Fruit fly (Drosophila melanogaster) whole organism, embryonic: ENCODE results near the gene Oatp30B.

Source experiments
- Ada2b ChIP-seq: fragments of 200-800 bp; sonication (Bioruptor generic); IDR thresholded peaks from 2 replicates; pipeline ENCODE4 v1.3.6; 2022; ENCODE audit warnings: missing biosample characterization, missing genetic modification characterization
- Atf3 ChIP-seq: fragments of 200-800 bp; sonication (Bioruptor generic); optimal IDR thresholded peaks from 3 replicates; lab custom pipeline; 2016; ENCODE audit warnings: missing biosample characterization, missing genetic modification characterization
- CG10543 ChIP-seq: fragments of 200-800 bp; sonication (Bioruptor generic); optimal IDR thresholded peaks from 3 replicates; lab custom pipeline; 2017; ENCODE audit warnings: missing biosample characterization, mild to moderate bottlenecking, missing genetic modification characterization, moderate library complexity
- CG11247 ChIP-seq: fragments of 200-800 bp; sonication (Bioruptor generic); IDR thresholded peaks from 2 replicates; pipeline ENCODE4 v1.3.6; 2022; ENCODE audit warnings: missing biosample characterization, missing genetic modification characterization
- CG11398 ChIP-seq: fragments of 200-800 bp; sonication (Bioruptor generic); optimal IDR thresholded peaks from 2 replicates; lab custom pipeline; 2016; ENCODE audit warnings: missing biosample characterization, missing genetic modification characterization
- CG13296 ChIP-seq: fragments of 200-800 bp; sonication (Bioruptor generic); optimal IDR thresholded peaks from 3 replicates; lab custom pipeline; 2018; ENCODE audit warnings: missing biosample characterization, mild to moderate bottlenecking, missing genetic modification characterization
- CG15073 ChIP-seq: fragments of 200-800 bp; sonication (Bioruptor generic); optimal IDR thresholded peaks from 2 replicates; lab custom pipeline; 2016; ENCODE audit warnings: missing biosample characterization, missing genetic modification characterization
- CG1529 ChIP-seq: fragments of 200-800 bp; sonication (Bioruptor generic); optimal IDR thresholded peaks from 3 replicates; lab custom pipeline; 2018; ENCODE audit warnings: missing biosample characterization, missing genetic modification characterization
- CG17328 ChIP-seq: fragments of 200-800 bp; sonication (Bioruptor generic); IDR thresholded peaks from 2 replicates; pipeline ENCODE4 v1.3.6; 2022; ENCODE audit warnings: missing biosample characterization, missing genetic modification characterization
- CG17612 ChIP-seq: fragments of 200-800 bp; sonication (Bioruptor generic); IDR thresholded peaks from 2 replicates; pipeline ENCODE4 v1.3.6; 2022; ENCODE audit warnings: missing biosample characterization, missing genetic modification characterization
- CG17912 ChIP-seq: fragments of 200-800 bp; sonication (Bioruptor generic); optimal IDR thresholded peaks from 2 replicates; lab custom pipeline; 2018; ENCODE audit warnings: missing biosample characterization, mild to moderate bottlenecking, missing genetic modification characterization
- CG18764 ChIP-seq: fragments of 200-800 bp; sonication (Bioruptor generic); optimal IDR thresholded peaks from 3 replicates; lab custom pipeline; 2016; ENCODE audit warnings: missing biosample characterization, missing genetic modification characterization
- CG31224 ChIP-seq: fragments of 200-800 bp; sonication (Bioruptor generic); IDR thresholded peaks from 2 replicates; pipeline ENCODE4 v1.3.6; 2022; ENCODE audit warnings: missing biosample characterization, missing genetic modification characterization
- CG3847 ChIP-seq: fragments of 200-800 bp; sonication (Bioruptor generic); IDR thresholded peaks from 2 replicates; pipeline ENCODE4 v1.3.6; 2022; ENCODE audit warnings: missing biosample characterization, missing genetic modification characterization
- CG4282 ChIP-seq: fragments of 200-800 bp; sonication (Bioruptor generic); optimal IDR thresholded peaks from 2 replicates; lab custom pipeline; 2016; ENCODE audit warnings: missing biosample characterization, missing genetic modification characterization
- CG4328 ChIP-seq: fragments of 200-800 bp; sonication (Bioruptor generic); optimal IDR thresholded peaks from 3 replicates; lab custom pipeline; 2017; ENCODE audit warnings: missing biosample characterization, missing genetic modification reagents, missing genetic modification characterization
- CG5180 ChIP-seq: fragments of 200-800 bp; sonication (Bioruptor generic); optimal IDR thresholded peaks from 3 replicates; lab custom pipeline; 2017; ENCODE audit warnings: missing biosample characterization, missing genetic modification characterization, mild to moderate bottlenecking, moderate library complexity, missing genetic modification reagents
- CG5953 ChIP-seq: fragments of 200-800 bp; sonication (Bioruptor generic); IDR thresholded peaks from 2 replicates; pipeline ENCODE4 v1.3.6; 2022; ENCODE audit warnings: missing biosample characterization, missing genetic modification characterization
- CG7745 ChIP-seq: fragments of 200-800 bp; sonication (Bioruptor generic); optimal IDR thresholded peaks from 2 replicates; lab custom pipeline; 2018; ENCODE audit warnings: missing biosample characterization, mild to moderate bottlenecking, missing genetic modification characterization, moderate library complexity
- CG7839 ChIP-seq: fragments of 200-800 bp; sonication (Bioruptor generic); optimal IDR thresholded peaks from 3 replicates; lab custom pipeline; 2018; ENCODE audit warnings: missing biosample characterization, mild to moderate bottlenecking, missing genetic modification characterization, moderate library complexity
- CG8478 ChIP-seq: fragments of >200 bp; optimal IDR thresholded peaks from 2 replicates; lab custom pipeline; 2018
- CG8944 ChIP-seq: fragments of 200-800 bp; sonication (Bioruptor generic); optimal IDR thresholded peaks from 3 replicates; lab custom pipeline; 2016; ENCODE audit warnings: missing biosample characterization, missing genetic modification characterization
- CG9215 ChIP-seq: fragments of 200-800 bp; sonication (Bioruptor generic); IDR thresholded peaks from 2 replicates; pipeline ENCODE4 v1.3.6; 2022; ENCODE audit warnings: missing biosample characterization, missing genetic modification characterization
- Chrac-16 ChIP-seq: fragments of 200-800 bp; sonication (Bioruptor generic); optimal IDR thresholded peaks from 3 replicates; lab custom pipeline; 2016; ENCODE audit warnings: missing biosample characterization, missing genetic modification characterization
- D19B ChIP-seq: fragments of 200-800 bp; sonication (Bioruptor generic); optimal IDR thresholded peaks from 2 replicates; lab custom pipeline; 2017; ENCODE audit warnings: missing biosample characterization, mild to moderate bottlenecking, missing genetic modification characterization
- Doc3 ChIP-seq: fragments of 200-800 bp; sonication (Bioruptor generic); IDR thresholded peaks from 3 replicates; pipeline ENCODE4 v1.3.6; 2022; ENCODE audit warnings: missing biosample characterization, missing genetic modification characterization; ENCODE audit not compliant: partially characterized antibody
- Dp ChIP-seq: fragments of 200-800 bp; sonication (Bioruptor generic); optimal IDR thresholded peaks from 2 replicates; lab custom pipeline; 2018; ENCODE audit warnings: missing biosample characterization, mild to moderate bottlenecking, missing genetic modification characterization, moderate library complexity
- HLHmδ ChIP-seq: fragments of 200-800 bp; sonication (Bioruptor generic); optimal IDR thresholded peaks from 2 replicates; lab custom pipeline; 2018; ENCODE audit warnings: missing biosample characterization, mild to moderate bottlenecking, missing genetic modification characterization, moderate library complexity
- Hr3 ChIP-seq: fragments of 200-800 bp; sonication (Bioruptor generic); optimal IDR thresholded peaks from 3 replicates; lab custom pipeline; 2016; ENCODE audit warnings: missing biosample characterization, missing genetic modification characterization
- Hsf ChIP-seq: fragments of 200-800 bp; sonication (Bioruptor generic); optimal IDR thresholded peaks from 3 replicates; lab custom pipeline; 2016; ENCODE audit warnings: missing biosample characterization, missing genetic modification characterization
- Jarid2 ChIP-seq: fragments of 200-800 bp; sonication (Bioruptor generic); optimal IDR thresholded peaks from 3 replicates; lab custom pipeline; 2017; ENCODE audit warnings: mild to moderate bottlenecking, missing biosample characterization, missing genetic modification reagents, missing genetic modification characterization
- MESR4 ChIP-seq: fragments of 200-800 bp; sonication (Bioruptor generic); optimal IDR thresholded peaks from 2 replicates; lab custom pipeline; 2018; ENCODE audit warnings: missing biosample characterization, mild to moderate bottlenecking, missing genetic modification characterization, moderate library complexity
- Mad ChIP-seq: fragments of 200-800 bp; sonication (Bioruptor generic); optimal IDR thresholded peaks from 2 replicates; lab custom pipeline; 2016; ENCODE audit warnings: missing biosample characterization, missing genetic modification characterization
- Max ChIP-seq: fragments of 200-800 bp; sonication (Bioruptor generic); optimal IDR thresholded peaks from 2 replicates; lab custom pipeline; 2016; ENCODE audit warnings: missing biosample characterization, mild to moderate bottlenecking, missing genetic modification characterization
- NFAT ChIP-seq: fragments of 200-800 bp; sonication (Bioruptor generic); IDR thresholded peaks from 2 replicates; pipeline ENCODE4 v1.3.6; 2022; ENCODE audit warnings: missing biosample characterization, missing genetic modification characterization
- Optix ChIP-seq: fragments of 200-800 bp; sonication (Bioruptor generic); IDR thresholded peaks from 3 replicates; pipeline ENCODE4 v1.3.6; 2022; ENCODE audit warnings: missing biosample characterization, missing genetic modification characterization
- amos ChIP-seq: fragments of 200-800 bp; sonication (Bioruptor generic); IDR thresholded peaks from 2 replicates; pipeline ENCODE4 v1.3.6; 2022; ENCODE audit warnings: missing biosample characterization, missing genetic modification characterization; ENCODE audit not compliant: partially characterized antibody
- bsh ChIP-seq, 2 experiments: fragments of 200-800 bp; sonication (Bioruptor generic); optimal IDR thresholded peaks; 2 replicates each; lab custom pipeline; 2017 to 2018; ENCODE audit warnings: mild to moderate bottlenecking in 2 of 2, missing biosample characterization in 2 of 2, missing genetic modification characterization in 2 of 2, moderate library complexity in 1 of 2
- cg ChIP-seq: fragments of 200-800 bp; sonication (Bioruptor generic); optimal IDR thresholded peaks from 3 replicates; lab custom pipeline; 2019; ENCODE audit warnings: missing biosample characterization, mild to moderate bottlenecking, missing genetic modification characterization, moderate library complexity
- chm ChIP-seq: fragments of 200-800 bp; sonication (Bioruptor generic); IDR thresholded peaks from 2 replicates; pipeline ENCODE4 v1.3.6; 2022; ENCODE audit warnings: missing biosample characterization, missing genetic modification characterization
- da ChIP-seq: fragments of 200-800 bp; sonication (Bioruptor generic); optimal IDR thresholded peaks from 2 replicates; lab custom pipeline; 2016; ENCODE audit warnings: missing biosample characterization, missing genetic modification characterization
- dm ChIP-seq: fragments of 200-800 bp; sonication (Bioruptor generic); optimal IDR thresholded peaks from 3 replicates; lab custom pipeline; 2016; ENCODE audit warnings: missing biosample characterization, missing genetic modification characterization
- dpn ChIP-seq, 2 experiments: fragments of 200-800 bp; sonication (Bioruptor generic); optimal IDR thresholded peaks; 3 replicates each; lab custom pipeline; 2016; ENCODE audit warnings: missing biosample characterization in 2 of 2, missing genetic modification characterization in 2 of 2
- emc ChIP-seq: fragments of 200-800 bp; sonication (Bioruptor generic); optimal IDR thresholded peaks from 2 replicates; lab custom pipeline; 2016; ENCODE audit warnings: missing biosample characterization, missing genetic modification characterization
- exex ChIP-seq: fragments of 200-800 bp; sonication (Bioruptor generic); optimal IDR thresholded peaks from 4 replicates; lab custom pipeline; 2018; ENCODE audit warnings: missing biosample characterization, mild to moderate bottlenecking, missing genetic modification characterization, moderate library complexity
- gsb-n ChIP-seq: fragments of 200-800 bp; sonication (Bioruptor generic); optimal IDR thresholded peaks from 3 replicates; lab custom pipeline; 2018; ENCODE audit warnings: missing biosample characterization, mild to moderate bottlenecking, missing genetic modification characterization
- ken ChIP-seq: fragments of 200-800 bp; sonication (Bioruptor generic); IDR thresholded peaks from 3 replicates; pipeline ENCODE4 v1.3.6; 2022; ENCODE audit warnings: missing biosample characterization, missing genetic modification characterization
- org-1 ChIP-seq: fragments of 200-800 bp; sonication (Bioruptor generic); optimal IDR thresholded peaks from 2 replicates; lab custom pipeline; 2017; ENCODE audit warnings: missing biosample characterization, missing genetic modification characterization
- peb ChIP-seq: fragments of 200-800 bp; sonication (Bioruptor generic); IDR thresholded peaks from 2 replicates; pipeline ENCODE4 v1.3.6; 2022; ENCODE audit warnings: missing biosample characterization, missing genetic modification characterization
- tin ChIP-seq: fragments of 200-800 bp; sonication (Bioruptor generic); optimal IDR thresholded peaks from 3 replicates; lab custom pipeline; 2016; ENCODE audit warnings: missing biosample characterization, missing genetic modification characterization
- tna ChIP-seq: fragments of 200-800 bp; sonication (Bioruptor generic); IDR thresholded peaks from 2 replicates; pipeline ENCODE4 v1.3.6; 2022; ENCODE audit warnings: missing biosample characterization, missing genetic modification characterization; ENCODE audit not compliant: partially characterized antibody
- ttk ChIP-seq: fragments of 200-800 bp; sonication (Bioruptor generic); IDR thresholded peaks from 2 replicates; pipeline ENCODE4 v2.1.2; 2022; ENCODE audit warnings: missing biosample characterization, missing genetic modification characterization
- wdn ChIP-seq: fragments of 200-800 bp; sonication (Bioruptor generic); IDR thresholded peaks from 2 replicates; pipeline ENCODE4 v1.3.6; 2022; ENCODE audit warnings: missing biosample characterization, missing genetic modification characterization

The Oatp30B gene

DNA sequence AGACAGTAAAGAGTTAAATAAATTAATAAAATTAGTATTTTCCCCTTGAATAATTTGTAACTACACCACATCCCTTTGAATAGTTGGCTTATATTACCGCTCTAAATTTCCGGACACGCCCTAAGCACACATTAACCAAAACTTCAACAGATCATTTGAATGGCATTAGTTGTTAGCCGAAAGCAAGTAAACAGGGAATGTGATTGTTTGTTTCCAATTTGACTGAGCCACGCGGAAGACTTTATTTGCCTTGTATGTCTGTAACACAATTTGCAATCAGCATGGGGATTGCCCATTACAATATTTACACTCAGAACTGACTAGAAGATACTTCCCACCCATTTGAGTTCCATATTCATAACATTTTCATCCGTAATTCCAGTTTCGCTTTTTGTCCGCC lies 11.4 kb upstream of the Oatp30B start (continued):
- TF ChIP-seq CG7839 (tag; lab: Kevin White, UChicago) (no peak), cg (GFP tag; lab: Kevin White, UChicago) (no peak), CG9215 (GFP tag; lab: Robert Waterston, UW) (no peak), Max (no peak), CG7745 (tag; lab: Kevin White, UChicago) (no peak), CG3847 (GFP tag; lab: Robert Waterston, UW) (0 out of 2 replicates have a peak, but pooled peaks have one; percentile 24), NFAT (GFP tag; lab: Robert Waterston, UW) (no peak), CG5953 (GFP tag; lab: Robert Waterston, UW) (no peak), HLHmδ (GFP tag; lab: Kevin White, UChicago) (no peak), Hr3 (GFP tag; lab: Kevin White, UChicago) (no peak), CG11247 (no peak; the same call in 1 of the 2 replicates), CG18764 (GFP tag; lab: Kevin White, UChicago) (no peak), CG31224 (no peak), exex (tag; lab: Kevin White, UChicago) (no peak), org-1 (GFP tag; lab: Kevin White, UChicago) (peak; percentile 11), CG17912 (GFP tag; lab: Kevin White, UChicago) (no peak), CG1529 (GFP tag; lab: Kevin White, UChicago) (no peak), D19B (GFP tag; lab: Kevin White, UChicago) (no peak), wdn (no peak), emc (no peak), dm (GFP tag; lab: Kevin White, UChicago) (no peak), Doc3 (GFP tag; lab: Robert Waterston, UW) (no peak), CG4282 (GFP tag; lab: Kevin White, UChicago) (no peak), Dp (GFP tag; lab: Kevin White, UChicago) (no peak), Hsf (GFP tag; lab: Kevin White, UChicago) (no peak), da (GFP tag; lab: Kevin White, UChicago) (no peak), CG13296 (peak; percentile 77), ken (GFP tag; lab: Robert Waterston, UW) (no peak), tin (GFP tag; lab: Kevin White, UChicago) (no peak), CG11398 (GFP tag; lab: Kevin White, UChicago) (no peak), CG5180 (peak; percentile 12), bsh (GFP tag; optimal IDR thresholded peaks at IDR 0.05; lab: Kevin White, UChicago) (no peak), CG10543 (GFP tag; lab: Kevin White, UChicago) (no peak), gsb-n (tag; lab: Kevin White, UChicago) (no peak), tna (GFP tag; lab: Robert Waterston, UW) (no peak), CG15073 (no peak), CG17612 (no peak), Optix (GFP tag; lab: Robert Waterston, UW) (no peak), Ada2b (no peak), CG17328 (GFP tag; lab: Robert Waterston, UW) (no peak), Chrac-16 (GFP tag; lab: Kevin White, UChicago) (no peak), chm (GFP tag; lab: Robert Waterston, UW) (no peak), CG8478 (lab: Kevin White, UChicago) (no peak), peb (GFP tag; lab: Robert Waterston, UW) (no peak), CG8944 (GFP tag; lab: Kevin White, UChicago) (no peak), amos (no peak), ttk (GFP tag; lab: Robert Waterston, UW) (no peak), CG4328 (GFP tag; lab: Kevin White, UChicago) (peak; percentile 4), Jarid2 (no peak), MESR4 (GFP tag; lab: Kevin White, UChicago) (no peak), dpn (GFP tag; optimal IDR thresholded peaks at IDR 0.05; lab: Kevin White, UChicago) (peak in 1 of 2 experiments; percentile 4), Atf3 (GFP tag; lab: Kevin White, UChicago) (no peak), Mad (GFP tag; lab: Kevin White, UChicago) (no peak)
